Worm (Caenorhabditis elegans) whole organism, L4 larva: ENCODE data around the gene clec-166.

ENCODE experiments used
- ama-1 ChIP-seq: fragments of 150-350 bp; optimal IDR thresholded peaks from 2 replicates; lab custom pipeline; 2014; ENCODE audit warnings: inconsistent platforms, mixed read lengths
- dve-1 ChIP-seq: sonication (generic microtip); optimal IDR thresholded peaks from 2 replicates; lab custom pipeline; 2017; ENCODE audit warnings: antibody characterized with exemption, mild to moderate bottlenecking, missing genetic modification characterization, missing compliant biosample characterization; ENCODE audit not compliant: insufficient read depth
- lin-13 ChIP-seq: fragments of 150-350 bp; optimal IDR thresholded peaks from 2 replicates; lab custom pipeline; 2014; ENCODE audit warnings: missing biosample characterization, missing genetic modification reagents, missing genetic modification characterization
- lsy-2 ChIP-seq, 2 experiments: fragments of 150-350 bp in 1 of 2; sonication (generic microtip) in 1 of 2; optimal IDR thresholded peaks; 2 replicates each; lab custom pipeline; 2014 to 2017; ENCODE audit warnings: missing biosample characterization in 2 of 2, missing genetic modification characterization in 2 of 2
- nhr-76 ChIP-seq: fragments of 150-350 bp; optimal IDR thresholded peaks from 2 replicates; lab custom pipeline; 2014; ENCODE audit warnings: missing biosample characterization, missing genetic modification characterization
- pqm-1 ChIP-seq: sonication (generic microtip); optimal IDR thresholded peaks from 2 replicates; lab custom pipeline; 2017; ENCODE audit warnings: missing biosample characterization, missing genetic modification characterization
- set-16 ChIP-seq: fragments of 200-800 bp; sonication (Bioruptor generic); IDR thresholded peaks from 2 replicates; pipeline ENCODE4 v1.3.6; 2022; ENCODE audit warnings: missing genetic modification reagents, missing genetic modification characterization, missing compliant biosample characterization
- snpc-4 ChIP-seq: fragments of 150-350 bp; optimal IDR thresholded peaks from 2 replicates; lab custom pipeline; 2014; ENCODE audit warnings: missing biosample characterization, missing genetic modification characterization
- spr-1 ChIP-seq: sonication (generic microtip); optimal IDR thresholded peaks from 2 replicates; lab custom pipeline; 2016; ENCODE audit warnings: mild to moderate bottlenecking, missing genetic modification characterization, missing compliant biosample characterization
- unc-62 ChIP-seq, 3 experiments: fragments of 150-350 bp in 1 of 3; sonication (generic microtip); optimal IDR thresholded peaks in 2 of 3; peaks in 1 of 3; 1 replicate in 1 of 3; 2 replicates in 2 of 3; lab custom pipeline; 2014 to 2017; ENCODE audit warnings: missing biosample characterization in 3 of 3, missing genetic modification characterization in 3 of 3, missing genetic modification reagents in 3 of 3, missing genotype in 1 of 3
- vab-7 ChIP-seq: fragments of 200-800 bp; sonication (Bioruptor generic); IDR thresholded peaks from 2 replicates; pipeline ENCODE4 v1.3.6; 2022; ENCODE audit warnings: missing genetic modification reagents, missing genetic modification characterization, missing compliant biosample characterization
- ztf-11 ChIP-seq: fragments of 150-350 bp; optimal IDR thresholded peaks from 2 replicates; lab custom pipeline; 2014; ENCODE audit warnings: missing biosample characterization, missing genetic modification characterization

ce11 chrIV:1266724-1267123 lies 15.6 kb upstream of the clec-166 start, which contains the start of gene clec-170:
- no peak for TF ChIP-seq ama-1 (lab: Kevin White, UChicago)
- TF ChIP-seq spr-1 (tag; lab: Kevin White, UChicago), result no peak
- TF ChIP-seq lin-13, result no peak
- TF ChIP-seq pqm-1 (tag; lab: Kevin White, UChicago), result peak; percentile 81
- no peak for TF ChIP-seq dve-1 (tag; lab: Kevin White, UChicago)
- no peak for TF ChIP-seq ztf-11 (tag; lab: Kevin White, UChicago)
- TF ChIP-seq vab-7 (GFP tag; lab: Robert Waterston, UW), result no peak
- no peak for TF ChIP-seq snpc-4
- TF ChIP-seq nhr-76 (tag; lab: Kevin White, UChicago), result no peak
- no peak for TF ChIP-seq set-16 (GFP tag; lab: Robert Waterston, UW)
- no peak for TF ChIP-seq unc-62 (GFP tag; optimal IDR thresholded peaks at IDR 0.05 in 1 of 2; lab: Kevin White, UChicago)
- no peak for TF ChIP-seq unc-62 (tag; optimal IDR thresholded peaks at IDR 0.05; lab: Kevin White, UChicago)
- no peak for TF ChIP-seq lsy-2 (tag; optimal IDR thresholded peaks at IDR 0.05; lab: Kevin White, UChicago)
